Fruit fly (Drosophila melanogaster): Measurements from ENCODE around the gene qjt.

The qjt gene

DNA sequence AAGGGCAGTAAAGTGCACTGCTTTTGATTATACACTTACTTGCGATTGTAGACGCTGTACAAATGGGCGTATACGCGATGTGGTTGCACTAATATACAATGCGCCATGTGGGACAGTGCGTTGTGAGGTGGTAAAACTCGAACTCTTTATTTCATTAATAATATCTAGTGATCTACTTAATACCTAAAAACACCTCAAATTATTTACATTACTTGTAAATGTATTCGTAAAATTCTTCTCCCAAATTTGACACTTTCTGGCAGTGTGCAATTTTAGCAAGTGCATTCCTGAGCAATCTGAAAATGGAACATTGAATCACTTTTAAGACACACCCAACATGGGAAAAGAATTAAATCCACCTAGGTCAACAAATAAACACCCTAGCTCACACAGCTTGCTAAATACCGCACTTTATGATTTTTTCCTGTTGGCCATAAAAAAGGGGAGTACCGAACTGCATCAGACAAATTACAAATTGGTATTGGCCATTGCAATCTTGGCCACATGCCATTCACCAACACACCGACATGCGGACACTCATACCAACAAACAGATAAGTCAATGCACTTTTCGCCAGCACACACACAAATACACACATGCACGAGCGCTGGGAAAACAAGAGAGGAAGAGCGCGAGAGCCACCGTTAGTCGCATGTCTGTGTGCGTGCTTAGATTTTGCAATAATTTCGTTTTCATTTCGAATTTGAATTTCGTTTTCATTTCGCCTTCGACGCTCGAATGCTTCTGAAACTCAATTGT, 20.2 kb downstream of the qjt start:
- no peak for TF ChIP-seq h (optimal IDR thresholded peaks at IDR 0.05)
- TF ChIP-seq Sin3A (optimal IDR thresholded peaks at IDR 0.05), result no peak
- TF ChIP-seq ttk (optimal IDR thresholded peaks at IDR 0.05), result no peak
- TF ChIP-seq insv (optimal IDR thresholded peaks at IDR 0.05), result no peak
- TF ChIP-seq psq (optimal IDR thresholded peaks at IDR 0.05), result no peak
- TF ChIP-seq Myc (optimal IDR thresholded peaks at IDR 0.05), result no peak

DNA sequence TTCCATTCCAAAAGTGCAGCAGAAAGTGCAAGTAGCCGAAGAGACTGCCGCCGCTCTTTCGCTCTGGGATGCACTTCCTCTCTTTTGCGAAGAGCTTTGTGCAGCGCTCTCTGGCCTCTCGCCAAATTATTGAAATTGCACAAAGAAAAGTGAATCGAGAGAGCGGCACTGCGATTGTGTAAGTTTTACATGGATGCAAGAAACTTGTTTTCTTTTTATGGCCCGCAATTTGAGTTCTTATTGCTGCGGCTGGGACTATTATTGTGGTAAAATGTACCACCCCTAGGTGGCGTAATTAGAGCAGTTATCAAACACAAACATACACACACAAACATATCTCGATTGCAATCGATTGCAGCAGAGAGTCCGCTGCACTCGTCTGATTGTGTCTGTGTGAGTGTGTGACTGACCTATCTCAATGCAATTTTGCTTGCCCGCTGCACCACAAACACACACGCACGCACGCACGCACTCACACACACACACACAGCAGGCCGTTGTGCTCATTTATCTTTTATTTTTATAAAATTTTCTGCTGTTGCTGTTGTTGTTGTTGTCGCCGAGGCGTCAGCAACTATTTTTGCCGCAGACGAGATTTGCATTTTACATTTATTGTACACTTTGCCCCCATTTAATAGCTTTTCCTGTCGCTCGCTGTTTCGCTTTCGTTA, 21.6 kb downstream of the qjt start:
- TF ChIP-seq h (optimal IDR thresholded peaks at IDR 0.05) (no peak), ttk (optimal IDR thresholded peaks at IDR 0.05) (no peak), Myc (optimal IDR thresholded peaks at IDR 0.05) (no peak), insv (optimal IDR thresholded peaks at IDR 0.05) (no peak), Sin3A (optimal IDR thresholded peaks at IDR 0.05) (no peak), psq (optimal IDR thresholded peaks at IDR 0.05) (no peak)

DNA sequence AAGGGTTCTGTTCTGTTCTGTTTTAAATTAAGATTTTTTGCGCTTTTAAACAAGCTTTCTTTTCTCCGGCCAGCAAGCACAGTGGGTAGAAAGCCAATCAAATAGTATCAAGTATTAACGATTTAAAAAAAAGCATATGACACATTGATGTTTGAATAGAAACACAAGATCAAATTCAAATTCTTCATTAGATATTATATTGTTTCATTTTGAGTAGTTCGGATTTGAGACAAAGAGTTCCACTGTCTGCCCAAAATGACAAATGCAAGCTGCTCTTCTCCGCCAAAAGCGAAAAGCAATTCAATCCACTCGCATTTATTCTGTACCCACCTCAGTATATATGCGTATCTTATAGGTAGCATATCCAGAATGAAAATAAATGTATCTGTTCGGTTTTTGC, 23.3 kb downstream of the qjt start:
- no peak for TF ChIP-seq Sin3A (optimal IDR thresholded peaks at IDR 0.05)
- TF ChIP-seq h (optimal IDR thresholded peaks at IDR 0.05), result no peak
- TF ChIP-seq insv (optimal IDR thresholded peaks at IDR 0.05), result no peak
- no peak for TF ChIP-seq ttk (optimal IDR thresholded peaks at IDR 0.05)

DNA sequence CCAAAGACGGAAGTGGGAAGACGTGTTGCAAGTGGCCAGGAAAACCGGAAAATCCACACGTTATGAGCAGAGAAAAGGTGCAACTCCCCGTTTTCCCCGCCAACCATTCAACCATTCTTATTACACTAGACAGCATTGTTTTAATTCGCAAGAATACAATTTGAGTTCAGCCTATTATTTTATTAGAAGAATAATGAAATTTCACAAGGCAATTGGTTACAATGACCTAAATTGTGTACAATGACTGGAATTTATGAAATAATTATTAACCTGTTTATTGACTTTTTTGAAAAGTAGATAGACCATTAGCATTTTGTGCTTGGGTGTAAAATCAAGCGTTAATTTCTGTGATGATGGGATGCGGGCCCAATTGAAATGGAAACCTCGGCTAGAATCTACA, 25.6 kb downstream of the qjt start:
- TF ChIP-seq ttk (optimal IDR thresholded peaks at IDR 0.05), result no peak

DNA sequence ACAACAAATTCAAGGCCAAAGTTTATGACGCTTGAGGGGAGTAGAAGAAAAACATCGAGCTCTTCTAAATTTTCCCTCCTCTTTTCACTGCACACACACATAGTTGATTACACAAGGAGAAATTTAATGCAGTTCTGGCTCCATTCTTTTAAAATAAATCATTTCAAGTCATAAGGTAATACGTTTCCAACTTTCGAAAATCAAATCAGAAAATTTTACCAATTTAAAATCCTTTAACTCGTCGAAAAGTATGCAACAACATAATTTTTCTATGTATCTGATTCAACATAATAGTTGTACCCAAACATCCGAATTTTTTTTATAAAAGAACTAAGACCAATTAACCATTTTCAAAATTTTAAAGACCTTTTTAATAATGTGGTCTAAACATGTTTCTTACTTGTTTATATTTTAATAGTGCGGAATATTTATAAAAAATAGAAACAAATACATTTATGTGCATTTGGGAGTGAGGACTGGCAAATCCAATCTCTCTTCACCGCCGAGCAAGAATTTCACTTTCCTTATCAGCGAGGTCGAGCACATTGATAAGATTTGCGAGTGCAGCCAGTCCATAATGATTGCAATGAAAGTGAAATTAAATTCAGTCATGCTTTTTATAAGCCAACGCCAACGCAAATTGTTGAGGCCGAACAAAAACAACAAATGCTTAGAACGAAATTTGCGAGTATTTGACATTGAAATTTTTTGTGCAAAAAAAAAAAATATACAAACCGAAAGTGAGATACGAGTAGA, 27.3 kb downstream of the qjt start:
- TF ChIP-seq Myc (optimal IDR thresholded peaks at IDR 0.05), result no peak
- TF ChIP-seq h (optimal IDR thresholded peaks at IDR 0.05), result no peak
- no peak for TF ChIP-seq ttk (optimal IDR thresholded peaks at IDR 0.05)

DNA sequence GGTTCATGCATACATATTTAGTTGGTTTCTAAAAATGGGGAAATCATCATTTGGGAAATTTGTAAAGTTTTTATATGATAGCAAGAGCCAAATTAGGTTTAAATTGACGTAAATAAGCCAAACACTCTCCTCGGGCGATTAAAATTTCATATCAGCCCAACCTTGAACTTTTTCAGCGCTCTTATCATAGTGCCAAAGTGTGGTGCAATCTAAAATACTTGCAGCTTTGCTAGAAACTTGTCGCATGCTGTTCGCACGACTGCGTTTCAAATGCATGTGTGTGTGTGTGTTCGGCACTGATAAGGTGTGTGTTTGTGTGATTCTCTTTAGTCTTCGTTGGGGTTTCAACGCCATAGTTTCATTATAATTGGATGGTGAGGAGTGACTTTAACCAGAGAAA, 27.9 kb downstream of the qjt start:
- TF ChIP-seq Sin3A (optimal IDR thresholded peaks at IDR 0.05) (no peak), ttk (optimal IDR thresholded peaks at IDR 0.05) (no peak), psq (optimal IDR thresholded peaks at IDR 0.05) (no peak), Myc (optimal IDR thresholded peaks at IDR 0.05) (no peak), insv (optimal IDR thresholded peaks at IDR 0.05) (no peak), h (optimal IDR thresholded peaks at IDR 0.05) (no peak)

DNA sequence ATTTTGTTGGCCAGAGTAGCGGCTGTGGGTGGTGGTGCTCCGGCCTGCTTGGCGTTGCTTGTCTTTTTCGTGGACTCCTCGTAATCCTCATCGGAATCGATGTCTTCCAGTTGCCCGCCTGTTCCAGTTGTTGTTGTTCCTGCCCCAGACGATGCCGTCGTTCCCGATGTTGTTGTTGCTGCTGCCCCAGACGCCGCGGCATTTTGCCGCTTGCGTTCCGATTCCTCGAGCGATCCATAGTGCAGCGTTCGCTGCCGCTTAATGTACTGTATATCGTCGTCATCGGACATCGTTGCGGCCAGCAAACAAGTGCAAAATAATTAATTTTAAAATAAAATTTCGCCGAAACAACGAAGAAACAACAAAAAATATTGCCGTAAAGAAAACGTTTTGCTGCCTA, 34.6 kb downstream of the qjt start:
- no peak for TF ChIP-seq Myc (optimal IDR thresholded peaks at IDR 0.05)
- no peak for TF ChIP-seq h (optimal IDR thresholded peaks at IDR 0.05)
- no peak for TF ChIP-seq Sin3A (optimal IDR thresholded peaks at IDR 0.05)
- TF ChIP-seq insv (optimal IDR thresholded peaks at IDR 0.05), result no peak
- TF ChIP-seq psq (optimal IDR thresholded peaks at IDR 0.05), result no peak
- TF ChIP-seq ttk (optimal IDR thresholded peaks at IDR 0.05), result no peak

DNA sequence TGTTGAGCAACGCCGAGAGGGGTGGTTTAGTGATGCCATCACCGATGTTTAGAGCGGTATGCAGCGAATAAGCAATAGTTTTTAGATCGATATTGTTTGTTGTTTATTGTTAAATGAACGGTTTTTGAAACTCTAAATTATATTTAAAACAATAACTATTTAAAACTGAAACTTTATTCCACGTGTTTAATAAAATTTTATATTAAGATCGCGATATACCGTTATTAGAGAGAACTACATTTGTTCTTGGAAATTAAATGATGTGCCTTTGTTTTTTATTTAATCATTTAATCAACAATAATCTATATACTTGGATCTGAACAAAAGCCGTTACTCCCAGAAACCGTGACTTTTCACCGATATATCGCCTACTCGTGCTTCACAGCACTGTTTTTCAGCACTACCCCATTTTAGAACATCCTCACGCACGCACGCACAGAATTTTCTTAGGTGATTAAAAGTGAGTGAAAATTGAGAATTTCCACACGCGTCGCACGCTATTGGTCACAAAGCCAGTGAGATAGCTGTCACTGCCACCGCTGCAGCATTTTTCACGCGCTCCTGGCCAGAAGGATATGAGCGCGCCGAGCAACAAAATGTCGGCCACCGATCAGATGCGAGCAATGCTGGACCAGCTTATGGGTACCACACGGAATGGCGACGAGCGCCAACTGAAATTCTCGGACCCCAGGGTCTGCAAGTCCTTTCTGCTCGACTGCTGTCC, 35.2 kb downstream of the qjt start, which contains the start of the genes U4-U6-60K and CG7564:
Gene U4-U6-60K (minus strand): TSS at position 20 of the 724 bp plus-strand sequence.
Gene CG7564 (plus strand): TSS at position 406 of the 724 bp plus-strand sequence.
- no peak for TF ChIP-seq Myc (optimal IDR thresholded peaks at IDR 0.05)
- TF ChIP-seq h (optimal IDR thresholded peaks at IDR 0.05), result no peak
- no peak for TF ChIP-seq Sin3A (optimal IDR thresholded peaks at IDR 0.05)
- TF ChIP-seq ttk (optimal IDR thresholded peaks at IDR 0.05), result no peak
- no peak for TF ChIP-seq insv (optimal IDR thresholded peaks at IDR 0.05)
- no peak for TF ChIP-seq psq (optimal IDR thresholded peaks at IDR 0.05)
